Worm (Caenorhabditis elegans): ENCODE measurements around the gene srab-23.

Gene srab-23

DNA sequence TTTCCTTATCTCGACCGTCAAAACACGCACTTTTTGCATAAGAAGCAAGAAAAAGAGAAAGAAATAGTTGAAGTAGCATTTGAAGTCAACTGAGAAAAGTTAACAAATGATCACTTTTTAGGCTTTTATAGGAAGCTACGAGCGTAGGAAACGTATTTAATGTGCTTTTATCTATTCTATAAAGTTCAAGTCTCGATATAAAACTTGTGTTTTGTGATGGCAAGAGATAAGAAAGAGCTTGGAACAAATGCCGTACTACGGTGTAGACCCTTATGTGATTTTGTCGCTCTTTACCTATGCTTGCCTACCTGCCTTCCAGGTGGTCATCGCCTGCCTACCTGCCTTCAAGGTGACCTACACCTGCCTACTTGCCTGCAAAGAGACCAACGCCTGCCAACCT, 31.2 kb downstream of the srab-23 start, which contains the start of gene clec-206:
Gene clec-206 (minus strand): TSS at position 101 of the 400 bp plus-strand sequence.
- TF ChIP-seq mbf-1 (tag; optimal IDR thresholded peaks at IDR 0.05): no peak
- TF ChIP-seq peb-1 (tag; optimal IDR thresholded peaks at IDR 0.05): no peak
- no peak for TF ChIP-seq nhr-12 (tag; optimal IDR thresholded peaks at IDR 0.05)
- no peak for TF ChIP-seq mdl-1 (tag; optimal IDR thresholded peaks at IDR 0.05)

- TF ChIP-seq nhr-10 (tag; optimal IDR thresholded peaks at IDR 0.05) (no peak), nhr-11 (tag; optimal IDR thresholded peaks at IDR 0.05) (no peak), snpc-4 (tag; optimal IDR thresholded peaks at IDR 0.05) (no peak), sma-9 (GFP tag; optimal IDR thresholded peaks at IDR 0.05) (peak; percentile 34), sma-9 (tag; optimal IDR thresholded peaks at IDR 0.05) (no peak), ztf-1 (GFP tag; conservative IDR thresholded peaks at IDR 0.05) (no peak), elt-3 (tag; optimal IDR thresholded peaks at IDR 0.05) (no peak), R02D3.7 (tag; optimal IDR thresholded peaks at IDR 0.05) (no peak), F13H6.1 (tag; optimal IDR thresholded peaks at IDR 0.05) (no peak), alr-1 (tag; optimal IDR thresholded peaks at IDR 0.05) (no peak), unc-62 (GFP tag; optimal IDR thresholded peaks at IDR 0.05) (no peak), crh-2 (tag; optimal IDR thresholded peaks at IDR 0.05) (peak; percentile 2)
Observed at ce11 chrV:1999531-2000094, 35.8 kb downstream of the srab-23 start, which contains the start of gene alh-5. Gene alh-5, minus strand, starts transcription at chrV:1999581.

- TF ChIP-seq sma-9 (GFP tag; optimal IDR thresholded peaks at IDR 0.05): peak; percentile 6
- TF ChIP-seq sma-9 (tag; optimal IDR thresholded peaks at IDR 0.05): no peak
- no peak for TF ChIP-seq snpc-4 (tag; optimal IDR thresholded peaks at IDR 0.05)
Observed at ce11 chrV:1998358-1998757, 37.1 kb downstream of the srab-23 start.

DNA sequence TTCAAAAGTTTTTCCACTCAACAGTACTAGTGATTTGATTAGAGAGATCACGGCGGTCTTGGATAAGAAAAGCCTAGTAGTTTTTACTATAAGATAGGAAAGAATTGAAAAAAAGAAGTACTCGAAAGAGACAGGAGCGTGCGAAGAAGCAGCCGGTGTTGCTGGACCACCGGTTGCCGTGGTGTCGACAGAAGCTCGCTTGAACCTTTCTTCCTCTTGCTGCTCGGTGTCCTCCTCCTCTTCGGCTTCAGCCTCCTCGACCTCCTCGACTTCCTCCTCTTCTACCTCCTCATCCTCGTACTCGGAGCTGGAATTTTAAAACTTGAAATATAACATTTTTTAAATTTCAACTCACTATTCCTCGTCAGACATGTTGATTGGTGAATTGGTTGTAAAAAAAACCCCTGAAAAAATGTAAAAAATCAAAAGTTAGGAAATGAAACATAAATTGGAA, 42.9 kb downstream of the srab-23 start, which contains the start of gene tnt-4:
Gene tnt-4 (minus strand): TSS at position 404 of the 454 bp plus-strand sequence.
- TF ChIP-seq ceh-82 (tag; optimal IDR thresholded peaks at IDR 0.05) (no peak), snpc-4 (tag; optimal IDR thresholded peaks at IDR 0.05) (no peak), lin-13 (GFP tag; optimal IDR thresholded peaks at IDR 0.05) (no peak), mbf-1 (tag; optimal IDR thresholded peaks at IDR 0.05) (no peak), peb-1 (tag; optimal IDR thresholded peaks at IDR 0.05) (no peak), dmd-4 (tag; optimal IDR thresholded peaks at IDR 0.05) (no peak), F13H6.1 (tag; optimal IDR thresholded peaks at IDR 0.05) (no peak), alr-1 (tag; optimal IDR thresholded peaks at IDR 0.05) (no peak), egl-27 (tag; optimal IDR thresholded peaks at IDR 0.05) (no peak), nhr-10 (tag; optimal IDR thresholded peaks at IDR 0.05) (no peak), gmeb-1 (tag; optimal IDR thresholded peaks at IDR 0.05) (no peak), sma-3 (GFP tag; optimal IDR thresholded peaks at IDR 0.05) (no peak), unc-55 (GFP tag; optimal IDR thresholded peaks at IDR 0.05) (no peak), ceh-16 (tag; optimal IDR thresholded peaks at IDR 0.05) (no peak)

- no peak for TF ChIP-seq Y55F3AM.14 (GFP tag; optimal IDR thresholded peaks at IDR 0.05)
- TF ChIP-seq mbf-1 (tag; optimal IDR thresholded peaks at IDR 0.05): no peak
- no peak for TF ChIP-seq nhr-77 (tag; optimal IDR thresholded peaks at IDR 0.05)
- TF ChIP-seq gmeb-1 (tag; optimal IDR thresholded peaks at IDR 0.05): no peak
Observed at ce11 chrV:1991381-1991780, 44.1 kb downstream of the srab-23 start.

DNA sequence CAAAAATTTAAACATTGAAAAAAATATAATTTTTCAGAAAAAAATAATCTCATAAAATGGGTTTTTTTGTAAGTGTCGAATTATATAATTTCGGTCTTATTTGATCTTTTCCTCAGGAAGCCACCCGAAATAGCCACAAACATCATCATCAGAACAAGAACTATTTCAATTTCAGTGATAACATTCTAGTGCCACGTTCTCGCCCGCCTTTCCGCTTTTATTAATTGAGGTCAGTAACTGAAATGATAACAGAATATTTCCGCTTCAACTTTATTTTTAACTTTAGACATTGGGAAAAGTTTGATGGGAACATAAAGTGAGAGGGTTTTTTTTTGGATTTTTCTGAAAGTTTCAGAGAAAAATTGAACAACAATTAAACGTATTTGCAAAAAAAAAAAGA, 46.2 kb downstream of the srab-23 start:
- TF ChIP-seq ceh-16 (tag; optimal IDR thresholded peaks at IDR 0.05): no peak
- TF ChIP-seq crh-2 (tag; optimal IDR thresholded peaks at IDR 0.05): peak; percentile 49
- no peak for TF ChIP-seq dmd-4 (tag; optimal IDR thresholded peaks at IDR 0.05)
- TF ChIP-seq zag-1 (tag; optimal IDR thresholded peaks at IDR 0.05): no peak
- peak; percentile 6 for TF ChIP-seq skn-1 (tag; optimal IDR thresholded peaks at IDR 0.05)
- TF ChIP-seq fos-1 (tag; optimal IDR thresholded peaks at IDR 0.05): peak; percentile 58

DNA sequence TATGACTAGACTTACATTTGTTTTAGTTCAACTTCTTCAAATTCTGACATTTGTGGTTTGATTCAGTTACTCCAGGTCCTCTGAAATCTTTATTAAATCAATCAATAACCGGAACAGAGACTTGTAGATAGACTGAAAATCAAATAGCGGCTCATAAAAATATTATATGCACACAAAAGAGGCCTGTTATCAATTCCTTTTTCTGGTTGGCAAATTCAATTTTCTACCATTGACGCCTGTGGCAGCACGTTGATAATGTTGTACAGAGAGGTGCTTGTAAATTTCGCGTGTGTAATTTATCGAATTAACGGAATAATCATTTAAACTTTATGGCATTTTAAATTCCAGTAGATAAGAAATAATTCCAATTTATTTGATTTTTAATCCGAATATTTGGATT, 48.5 kb downstream of the srab-23 start, which contains the start of gene T08B1.1:
Gene T08B1.1 (minus strand): TSS at position 92 of the 400 bp plus-strand sequence.
- TF ChIP-seq nhr-237 (tag; optimal IDR thresholded peaks at IDR 0.05) (no peak), sem-4 (tag; optimal IDR thresholded peaks at IDR 0.05) (no peak), crh-2 (tag; optimal IDR thresholded peaks at IDR 0.05) (peak; percentile 27), snpc-4 (tag; optimal IDR thresholded peaks at IDR 0.05) (no peak), lin-11 (tag; optimal IDR thresholded peaks at IDR 0.05) (no peak), nhr-11 (tag; optimal IDR thresholded peaks at IDR 0.05) (no peak), R02D3.7 (tag; optimal IDR thresholded peaks at IDR 0.05) (no peak), aly-2 (tag; optimal IDR thresholded peaks at IDR 0.05) (no peak), Y55F3AM.14 (GFP tag; optimal IDR thresholded peaks at IDR 0.05) (no peak), dmd-4 (tag; optimal IDR thresholded peaks at IDR 0.05) (no peak), blmp-1 (tag; optimal IDR thresholded peaks at IDR 0.05; ENCODE audit: insufficient read depth) (no peak), fos-1 (tag; optimal IDR thresholded peaks at IDR 0.05) (peak; percentile 55), elt-3 (tag; optimal IDR thresholded peaks at IDR 0.05) (no peak), ama-1 (optimal IDR thresholded peaks at IDR 0.05) (no peak), peb-1 (tag; optimal IDR thresholded peaks at IDR 0.05) (no peak), F13H6.1 (tag; optimal IDR thresholded peaks at IDR 0.05) (no peak)
